Fruit fly (Drosophila melanogaster) whole organism, adult: ENCODE data around the gene CG2519.

Source experiments
- CG11617 ChIP-seq: fragments of 200-800 bp; sonication (Bioruptor generic); optimal IDR thresholded peaks from 2 replicates; lab custom pipeline; 2017; ENCODE audit warnings: mild to moderate bottlenecking, missing biosample characterization, missing genetic modification reagents, missing genetic modification characterization
- CG12768 ChIP-seq: fragments of 200-800 bp; sonication (Bioruptor generic); optimal IDR thresholded peaks from 2 replicates; lab custom pipeline; 2017; ENCODE audit warnings: missing biosample characterization, missing genetic modification characterization, mild to moderate bottlenecking, moderate library complexity, missing genetic modification reagents
- CG14711 ChIP-seq: fragments of 200-800 bp; sonication (Bioruptor generic); optimal IDR thresholded peaks from 2 replicates; lab custom pipeline; 2018; ENCODE audit warnings: missing biosample characterization, mild to moderate bottlenecking, missing genetic modification characterization, moderate library complexity
- CG1620 ChIP-seq: fragments of 200-800 bp; sonication (Bioruptor generic); optimal IDR thresholded peaks from 2 replicates; lab custom pipeline; 2016; ENCODE audit warnings: missing biosample characterization, missing genetic modification characterization
- CG33017 ChIP-seq: fragments of 200-800 bp; sonication (Bioruptor generic); optimal IDR thresholded peaks from 2 replicates; lab custom pipeline; 2018; ENCODE audit warnings: missing biosample characterization, mild to moderate bottlenecking, missing genetic modification characterization, moderate library complexity
- CG5204 ChIP-seq: fragments of 200-800 bp; sonication (Bioruptor generic); optimal IDR thresholded peaks from 2 replicates; lab custom pipeline; 2016; ENCODE audit warnings: missing biosample characterization, missing genetic modification characterization
- CG7045 ChIP-seq: fragments of 200-800 bp; sonication (Bioruptor generic); optimal IDR thresholded peaks from 2 replicates; lab custom pipeline; 2017; ENCODE audit warnings: missing biosample characterization, mild to moderate bottlenecking, missing genetic modification characterization
- CG7101 ChIP-seq: fragments of 200-800 bp; sonication (Bioruptor generic); optimal IDR thresholded peaks from 2 replicates; lab custom pipeline; 2018; ENCODE audit warnings: missing biosample characterization, mild to moderate bottlenecking, missing genetic modification characterization, moderate library complexity
- Clk ChIP-seq: fragments of 200-800 bp; sonication (Bioruptor generic); optimal IDR thresholded peaks from 2 replicates; lab custom pipeline; 2017; ENCODE audit warnings: missing biosample characterization, missing genetic modification characterization
- Crg-1 ChIP-seq: fragments of 200-800 bp; sonication (Bioruptor generic); optimal IDR thresholded peaks from 2 replicates; lab custom pipeline; 2016; ENCODE audit warnings: missing biosample characterization, missing genetic modification characterization
- Hr96 ChIP-seq: fragments of 200-800 bp; sonication (Bioruptor generic); optimal IDR thresholded peaks from 2 replicates; lab custom pipeline; 2016; ENCODE audit warnings: missing biosample characterization, missing genetic modification characterization
- Mnt ChIP-seq: fragments of 200-800 bp; sonication (Bioruptor generic); optimal IDR thresholded peaks from 2 replicates; lab custom pipeline; 2016; ENCODE audit warnings: missing biosample characterization, mild to moderate bottlenecking, missing genetic modification characterization
- bab1 ChIP-seq: fragments of 200-800 bp; sonication (Bioruptor generic); optimal IDR thresholded peaks from 3 replicates; lab custom pipeline; 2019; ENCODE audit warnings: missing biosample characterization, mild to moderate bottlenecking, missing genetic modification characterization, moderate library complexity
- cic ChIP-seq: fragments of 200-800 bp; sonication (Bioruptor generic); optimal IDR thresholded peaks from 2 replicates; lab custom pipeline; 2017; ENCODE audit warnings: missing biosample characterization, mild to moderate bottlenecking, missing genetic modification characterization, moderate library complexity
- cnc ChIP-seq, 2 experiments: fragments of >200 bp; optimal IDR thresholded peaks; 2 replicates each; lab custom pipeline; 2017
- kay ChIP-seq: fragments of 200-800 bp; sonication (Bioruptor generic); peaks from one replicate; lab custom pipeline; 2016; ENCODE audit warnings: missing biosample characterization, missing genetic modification characterization, borderline replicate concordance
- ovo ChIP-seq: fragments of 200-800 bp; sonication (Bioruptor generic); optimal IDR thresholded peaks from 2 replicates; lab custom pipeline; 2016; ENCODE audit warnings: missing biosample characterization, missing genetic modification characterization
- pad ChIP-seq: fragments of 200-800 bp; sonication (Bioruptor generic); optimal IDR thresholded peaks from 3 replicates; lab custom pipeline; 2017; ENCODE audit warnings: missing biosample characterization, missing genetic modification characterization, mild to moderate bottlenecking, moderate library complexity, missing genetic modification reagents
- tj ChIP-seq: fragments of 200-800 bp; sonication (Bioruptor generic); optimal IDR thresholded peaks from 3 replicates; lab custom pipeline; 2017; ENCODE audit warnings: missing biosample characterization, mild to moderate bottlenecking, missing genetic modification characterization, moderate library complexity
- toe ChIP-seq: fragments of 200-800 bp; sonication (Bioruptor generic); optimal IDR thresholded peaks from 2 replicates; lab custom pipeline; 2016; ENCODE audit warnings: missing biosample characterization, missing genetic modification characterization

The CG2519 gene

dm6 chr3R:5547464-5547943 is at the start of gene CG2519:
TSS of gene CG2519 (minus strand) at chr3R:5547775.
- TF ChIP-seq Hr96 (GFP tag; lab: Kevin White, UChicago) = no peak
- peak; percentile 16 for TF ChIP-seq CG12768 (GFP tag; lab: Kevin White, UChicago)
- peak; percentile 65 for TF ChIP-seq Mnt
- no peak for TF ChIP-seq Clk (GFP tag; lab: Kevin White, UChicago)
- TF ChIP-seq toe (GFP tag; lab: Kevin White, UChicago) = no peak
- TF ChIP-seq kay = no peak
- TF ChIP-seq CG11617 = peak; percentile 44
- peak; percentile 56 for TF ChIP-seq CG7045 (GFP tag; lab: Kevin White, UChicago)
- peak; percentile 50 for TF ChIP-seq CG7101 (tag; lab: Kevin White, UChicago)
- TF ChIP-seq tj (GFP tag; lab: Kevin White, UChicago) = peak; percentile 54
- no peak for TF ChIP-seq CG33017 (tag; lab: Kevin White, UChicago)
- TF ChIP-seq Crg-1 (GFP tag; lab: Kevin White, UChicago) = peak; percentile 21
- peak; percentile 38 for TF ChIP-seq ovo (GFP tag; lab: Kevin White, UChicago)
- no peak for TF ChIP-seq CG5204 (GFP tag; lab: Kevin White, UChicago)
- peak; percentile 76 for TF ChIP-seq bab1 (GFP tag; lab: Kevin White, UChicago)
- TF ChIP-seq cic = peak; percentile 70
- TF ChIP-seq cnc (optimal IDR thresholded peaks at IDR 0.05; lab: Kevin White, UChicago) = no peak
- TF ChIP-seq CG1620 = peak; percentile 27
- TF ChIP-seq pad (GFP tag; lab: Kevin White, UChicago) = peak; percentile 32
- TF ChIP-seq CG14711 = peak; percentile 37

DNA sequence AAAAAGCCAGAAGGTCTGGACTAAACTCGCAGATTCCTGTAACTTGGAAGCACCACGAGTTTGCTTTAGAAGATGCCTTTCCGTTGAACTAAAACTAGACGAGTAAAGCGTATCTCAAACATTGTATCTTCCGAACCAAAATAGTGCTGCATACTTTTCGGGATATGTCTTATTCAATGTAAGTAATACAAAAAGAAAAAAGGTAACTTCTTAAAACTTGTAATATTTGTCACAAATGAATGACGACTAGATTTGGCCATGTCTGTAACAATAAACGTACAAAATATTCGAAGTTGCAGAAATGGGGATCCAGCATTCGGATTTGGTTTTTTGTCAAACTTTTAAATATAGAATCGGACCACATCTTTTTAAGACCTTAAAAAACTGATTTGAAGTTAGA is 47.3 kb upstream of the CG2519 start:
- TF ChIP-seq bab1 (GFP tag; lab: Kevin White, UChicago) (no peak), Hr96 (GFP tag; lab: Kevin White, UChicago) (no peak), tj (GFP tag; lab: Kevin White, UChicago) (peak; percentile 40), cic (no peak), pad (GFP tag; lab: Kevin White, UChicago) (no peak)

- TF ChIP-seq CG12768 (GFP tag; lab: Kevin White, UChicago) = peak; percentile 41
- peak; percentile 16 for TF ChIP-seq CG7101 (tag; lab: Kevin White, UChicago)
- TF ChIP-seq bab1 (GFP tag; lab: Kevin White, UChicago) = peak; percentile 15
- peak; percentile 20 for TF ChIP-seq tj (GFP tag; lab: Kevin White, UChicago)
- no peak for TF ChIP-seq kay
- TF ChIP-seq cnc (optimal IDR thresholded peaks at IDR 0.05; lab: Kevin White, UChicago) = no peak
- no peak for TF ChIP-seq CG11617
- no peak for TF ChIP-seq toe (GFP tag; lab: Kevin White, UChicago)
- no peak for TF ChIP-seq Hr96 (GFP tag; lab: Kevin White, UChicago)
- no peak for TF ChIP-seq CG7045 (GFP tag; lab: Kevin White, UChicago)
- TF ChIP-seq Crg-1 (GFP tag; lab: Kevin White, UChicago) = no peak
- TF ChIP-seq CG5204 (GFP tag; lab: Kevin White, UChicago) = no peak
- TF ChIP-seq cic = peak; percentile 67
- no peak for TF ChIP-seq CG1620
- peak; percentile 74 for TF ChIP-seq pad (GFP tag; lab: Kevin White, UChicago)
- TF ChIP-seq Clk (GFP tag; lab: Kevin White, UChicago) = no peak
- no peak for TF ChIP-seq ovo (GFP tag; lab: Kevin White, UChicago)
- no peak for TF ChIP-seq CG33017 (tag; lab: Kevin White, UChicago)
- no peak for TF ChIP-seq CG14711
- peak; percentile 62 for TF ChIP-seq Mnt
Measured at dm6 chr3R:5592009-5592572, 44.5 kb upstream of the CG2519 start.

DNA sequence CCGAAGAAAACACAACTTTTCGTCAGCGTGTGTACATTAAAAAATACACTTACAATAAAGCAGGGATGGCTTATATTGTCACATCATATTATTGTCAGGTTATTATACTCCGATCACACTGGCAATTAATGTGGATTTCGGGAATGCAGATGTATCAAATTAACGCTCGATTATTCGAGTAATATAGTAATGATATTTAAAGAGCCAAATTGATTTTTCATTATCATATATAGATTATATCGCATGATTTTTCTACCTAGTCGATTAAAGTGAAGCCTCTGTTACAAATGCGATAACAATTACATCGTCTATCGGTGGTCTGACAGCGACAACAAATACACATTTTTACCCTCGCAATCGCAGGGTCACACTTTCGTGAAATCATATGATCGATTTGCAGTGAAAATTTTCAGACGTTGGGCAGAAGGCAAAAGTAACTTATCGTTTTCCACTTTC is 43.9 kb upstream of the CG2519 start, which contains the start of the genes noi and Vha26:
Gene noi (minus strand): TSS at position 62 of the 456 bp plus-strand sequence.
Gene Vha26 (plus strand): TSS at position 366 of the 456 bp plus-strand sequence.
- TF ChIP-seq Clk (GFP tag; lab: Kevin White, UChicago) = peak; percentile 39
- TF ChIP-seq Crg-1 (GFP tag; lab: Kevin White, UChicago) = no peak
- TF ChIP-seq pad (GFP tag; lab: Kevin White, UChicago) = peak; percentile 23
- TF ChIP-seq tj (GFP tag; lab: Kevin White, UChicago) = peak; percentile 10
- no peak for TF ChIP-seq toe (GFP tag; lab: Kevin White, UChicago)
- peak; percentile 46 for TF ChIP-seq CG7101 (tag; lab: Kevin White, UChicago)
- TF ChIP-seq Mnt = peak; percentile 71
- TF ChIP-seq CG11617 = peak; percentile 49
- no peak for TF ChIP-seq kay
- no peak for TF ChIP-seq bab1 (GFP tag; lab: Kevin White, UChicago)
- peak; percentile 24 for TF ChIP-seq CG1620
- TF ChIP-seq cic = peak; percentile 21
- no peak for TF ChIP-seq CG7045 (GFP tag; lab: Kevin White, UChicago)
- no peak for TF ChIP-seq cnc (optimal IDR thresholded peaks at IDR 0.05; lab: Kevin White, UChicago)
- peak; percentile 48 for TF ChIP-seq CG14711

dm6 chr3R:5588573-5588972 is 41.0 kb upstream of the CG2519 start, which contains the start of gene PolZ2:
TSS of gene PolZ2 (plus strand) at chr3R:5588873.
- TF ChIP-seq CG12768 (GFP tag; lab: Kevin White, UChicago) (no peak), ovo (GFP tag; lab: Kevin White, UChicago) (no peak), Crg-1 (GFP tag; lab: Kevin White, UChicago) (no peak), CG11617 (no peak), toe (GFP tag; lab: Kevin White, UChicago) (no peak), Clk (GFP tag; lab: Kevin White, UChicago) (no peak)
